Worm (Caenorhabditis elegans) whole organism, L4/young adult: ENCODE results near the gene twk-44.

Experiments
- W03F9.2 ChIP-seq: fragments of 150-350 bp; optimal IDR thresholded peaks from 2 replicates; lab custom pipeline; 2014; ENCODE audit warnings: missing biosample characterization, missing genetic modification characterization
- dao-5 ChIP-seq: sonication (generic microtip); optimal IDR thresholded peaks from 2 replicates; lab custom pipeline; 2016; ENCODE audit warnings: missing genotype, missing genetic modification characterization, moderate library complexity, missing compliant biosample characterization
- him-1 ChIP-seq: sonication (generic microtip); optimal IDR thresholded peaks from 2 replicates; lab custom pipeline; 2016; ENCODE audit warnings: missing genotype, missing genetic modification reagents, missing genetic modification characterization, missing compliant biosample characterization

ce11 chrX:11628580-11628979 lies 1.7 kb upstream of the twk-44 start, which contains the start of gene spp-30:
- no peak for TF ChIP-seq him-1 (tag; lab: Kevin White, UChicago)
- TF ChIP-seq dao-5 = no peak
- TF ChIP-seq W03F9.2 = no peak
